Fruit fly (Drosophila melanogaster): ENCODE measurements around the gene CG2972.

The CG2972 gene

DNA sequence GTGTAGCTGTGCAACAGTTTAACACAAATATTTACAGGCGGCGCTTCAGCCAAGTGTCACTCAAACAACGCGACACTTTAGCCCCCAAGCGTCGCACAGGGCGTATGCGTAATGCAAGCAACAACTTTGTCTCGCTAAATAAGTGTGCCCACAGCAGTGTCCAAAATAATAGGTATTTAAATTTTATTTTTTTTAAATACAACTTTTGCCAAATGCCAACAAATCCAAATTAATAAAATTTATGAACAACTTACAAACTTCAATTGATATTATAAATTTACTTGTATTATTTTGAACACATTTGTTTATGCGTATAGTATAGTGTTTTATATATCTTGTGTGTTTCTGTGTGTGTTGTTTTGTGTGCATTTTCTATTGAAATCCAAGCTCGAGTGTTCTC lies 25.0 kb upstream of the CG2972 start:
- TF ChIP-seq CG14711 (tag; optimal IDR thresholded peaks at IDR 0.05) (no peak), CG7101 (tag; optimal IDR thresholded peaks at IDR 0.05) (peak; percentile 9)

DNA sequence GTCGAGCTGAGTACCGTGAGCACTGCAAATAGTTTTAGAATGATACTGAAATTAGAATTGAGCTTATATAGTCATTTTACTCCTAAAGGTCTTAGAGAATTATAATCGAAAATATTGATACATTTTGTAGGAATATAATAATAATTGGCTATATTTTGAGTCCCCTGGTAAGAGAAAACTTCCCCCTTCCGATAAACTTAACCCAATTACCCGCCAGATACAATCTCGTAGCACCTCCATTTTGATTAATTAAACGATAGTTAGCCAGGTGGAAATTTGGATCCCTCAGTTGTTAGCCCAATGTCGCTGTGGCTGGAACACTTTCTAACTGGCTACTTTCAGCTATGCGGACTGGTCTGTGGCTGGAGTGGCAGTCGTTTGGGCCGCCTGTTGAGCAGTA lies 21.6 kb upstream of the CG2972 start, which contains the start of gene Gr9a:
Gene Gr9a (plus strand): TSS at position 301 of the 400 bp plus-strand sequence.
- no peak for TF ChIP-seq Crg-1 (GFP tag; optimal IDR thresholded peaks at IDR 0.05)
- no peak for TF ChIP-seq CG11617 (GFP tag; optimal IDR thresholded peaks at IDR 0.05)
- TF ChIP-seq CG14711 (tag; optimal IDR thresholded peaks at IDR 0.05) = no peak
- no peak for TF ChIP-seq tj (GFP tag; optimal IDR thresholded peaks at IDR 0.05)
- TF ChIP-seq CG7045 (GFP tag; optimal IDR thresholded peaks at IDR 0.05) = no peak
- no peak for TF ChIP-seq kay (GFP tag; ENCODE audit: borderline replicate concordance)
- TF ChIP-seq ovo (GFP tag; optimal IDR thresholded peaks at IDR 0.05) = no peak
- TF ChIP-seq pad (GFP tag; optimal IDR thresholded peaks at IDR 0.05) = no peak
- no peak for TF ChIP-seq CG12768 (GFP tag; optimal IDR thresholded peaks at IDR 0.05)
- TF ChIP-seq cnc (optimal IDR thresholded peaks at IDR 0.05) = no peak
- no peak for TF ChIP-seq CG33017 (tag; optimal IDR thresholded peaks at IDR 0.05)
- no peak for TF ChIP-seq cic (GFP tag; optimal IDR thresholded peaks at IDR 0.05)
- no peak for TF ChIP-seq Clk (GFP tag; optimal IDR thresholded peaks at IDR 0.05)
- TF ChIP-seq CG7101 (tag; optimal IDR thresholded peaks at IDR 0.05) = no peak
- TF ChIP-seq bab1 (GFP tag; optimal IDR thresholded peaks at IDR 0.05) = no peak
- no peak for TF ChIP-seq Hr96 (GFP tag; optimal IDR thresholded peaks at IDR 0.05)
- no peak for TF ChIP-seq toe (GFP tag; optimal IDR thresholded peaks at IDR 0.05)
- no peak for TF ChIP-seq Mnt (GFP tag; optimal IDR thresholded peaks at IDR 0.05)
- TF ChIP-seq CG1620 (GFP tag; optimal IDR thresholded peaks at IDR 0.05) = no peak
- TF ChIP-seq CG5204 (GFP tag; optimal IDR thresholded peaks at IDR 0.05) = no peak

DNA sequence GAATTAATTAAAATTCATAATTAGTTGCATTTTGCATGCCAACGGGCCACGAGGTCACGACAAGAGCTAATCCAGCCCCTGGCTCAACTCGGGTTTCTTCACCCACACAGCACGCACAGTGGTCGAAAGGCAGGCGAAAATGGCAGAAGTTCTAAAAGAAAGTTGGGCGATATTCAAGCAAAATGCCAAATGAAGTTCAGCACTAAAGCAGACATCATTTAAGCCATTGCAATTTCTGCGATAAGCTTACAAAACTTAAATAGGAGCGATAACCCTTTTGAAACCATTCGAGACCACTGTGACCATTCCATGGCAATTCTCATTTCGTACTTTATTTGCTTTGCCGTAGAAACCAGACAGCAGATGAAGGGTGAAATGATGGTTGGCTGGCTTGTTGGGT lies 15.4 kb upstream of the CG2972 start:
- TF ChIP-seq CG33017 (tag; optimal IDR thresholded peaks at IDR 0.05) (no peak), cic (GFP tag; optimal IDR thresholded peaks at IDR 0.05) (no peak), toe (GFP tag; optimal IDR thresholded peaks at IDR 0.05) (no peak), CG11617 (GFP tag; optimal IDR thresholded peaks at IDR 0.05) (no peak), tj (GFP tag; optimal IDR thresholded peaks at IDR 0.05) (no peak), bab1 (GFP tag; optimal IDR thresholded peaks at IDR 0.05) (no peak), kay (GFP tag; ENCODE audit: borderline replicate concordance) (no peak), Mnt (GFP tag; optimal IDR thresholded peaks at IDR 0.05) (no peak), Crg-1 (GFP tag; optimal IDR thresholded peaks at IDR 0.05) (no peak), CG7045 (GFP tag; optimal IDR thresholded peaks at IDR 0.05) (no peak), pad (GFP tag; optimal IDR thresholded peaks at IDR 0.05) (no peak), CG5204 (GFP tag; optimal IDR thresholded peaks at IDR 0.05) (no peak), ovo (GFP tag; optimal IDR thresholded peaks at IDR 0.05) (no peak), cnc (optimal IDR thresholded peaks at IDR 0.05) (no peak), CG12768 (GFP tag; optimal IDR thresholded peaks at IDR 0.05) (no peak), Clk (GFP tag; optimal IDR thresholded peaks at IDR 0.05) (no peak), CG14711 (tag; optimal IDR thresholded peaks at IDR 0.05) (no peak)

DNA sequence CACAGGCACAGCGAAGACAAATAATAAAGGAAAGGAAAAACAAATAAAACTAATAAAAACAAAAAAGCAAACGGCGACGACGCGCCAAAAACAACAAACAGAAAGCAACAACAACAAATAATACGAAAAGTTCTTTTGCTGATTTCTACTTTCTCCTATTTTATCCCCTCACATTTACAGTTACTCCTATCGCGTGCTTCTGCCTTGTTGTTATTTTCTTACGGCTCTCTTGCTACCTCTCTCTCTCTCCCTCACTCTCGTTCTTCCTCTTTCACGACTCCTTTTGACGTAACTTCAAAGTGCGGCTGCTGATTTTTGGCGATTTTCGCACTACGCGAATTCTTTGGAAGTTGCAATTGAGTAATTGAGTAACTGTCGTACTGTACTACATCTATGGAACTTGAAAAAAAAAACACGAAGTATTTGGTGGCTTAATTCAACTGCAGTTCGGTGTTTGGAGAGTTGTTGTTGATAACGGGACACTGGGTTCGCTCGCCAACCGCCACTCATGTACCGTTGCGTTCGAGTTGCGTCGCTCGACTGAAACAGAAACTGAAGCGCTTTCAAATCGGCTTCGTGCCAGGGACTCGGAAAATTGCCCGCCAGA lies 12.5 kb upstream of the CG2972 start, which contains the start of gene CG15312:
Gene CG15312 (minus strand): TSS at position 544 of the 607 bp plus-strand sequence.
- TF ChIP-seq CG14711 (tag; optimal IDR thresholded peaks at IDR 0.05) (no peak), CG33017 (tag; optimal IDR thresholded peaks at IDR 0.05) (no peak), pad (GFP tag; optimal IDR thresholded peaks at IDR 0.05) (peak; percentile 95), cnc (optimal IDR thresholded peaks at IDR 0.05) (no peak), CG1620 (GFP tag; optimal IDR thresholded peaks at IDR 0.05) (no peak), ovo (GFP tag; optimal IDR thresholded peaks at IDR 0.05) (peak; percentile 80), CG7101 (tag; optimal IDR thresholded peaks at IDR 0.05) (no peak), Clk (GFP tag; optimal IDR thresholded peaks at IDR 0.05) (no peak)

DNA sequence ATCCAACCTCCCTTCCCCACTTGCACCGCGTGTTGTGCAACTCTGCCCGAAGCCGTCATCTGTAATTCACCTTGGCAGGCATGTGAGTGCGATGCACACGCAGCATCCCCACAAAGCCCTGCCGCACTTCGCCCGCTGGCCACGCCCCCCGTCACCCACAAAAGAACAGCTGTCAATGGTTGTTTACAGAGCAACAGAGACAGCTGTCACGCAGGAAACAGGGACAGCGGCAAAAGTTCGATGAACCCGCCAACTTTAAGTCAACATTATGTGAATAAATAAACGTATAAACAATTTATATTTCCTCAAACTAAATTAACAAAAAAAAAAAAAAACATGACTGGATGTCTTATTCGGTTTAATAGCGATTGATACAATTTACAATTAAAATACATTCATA lies 11.4 kb upstream of the CG2972 start:
- no peak for TF ChIP-seq kay (GFP tag; ENCODE audit: borderline replicate concordance)

DNA sequence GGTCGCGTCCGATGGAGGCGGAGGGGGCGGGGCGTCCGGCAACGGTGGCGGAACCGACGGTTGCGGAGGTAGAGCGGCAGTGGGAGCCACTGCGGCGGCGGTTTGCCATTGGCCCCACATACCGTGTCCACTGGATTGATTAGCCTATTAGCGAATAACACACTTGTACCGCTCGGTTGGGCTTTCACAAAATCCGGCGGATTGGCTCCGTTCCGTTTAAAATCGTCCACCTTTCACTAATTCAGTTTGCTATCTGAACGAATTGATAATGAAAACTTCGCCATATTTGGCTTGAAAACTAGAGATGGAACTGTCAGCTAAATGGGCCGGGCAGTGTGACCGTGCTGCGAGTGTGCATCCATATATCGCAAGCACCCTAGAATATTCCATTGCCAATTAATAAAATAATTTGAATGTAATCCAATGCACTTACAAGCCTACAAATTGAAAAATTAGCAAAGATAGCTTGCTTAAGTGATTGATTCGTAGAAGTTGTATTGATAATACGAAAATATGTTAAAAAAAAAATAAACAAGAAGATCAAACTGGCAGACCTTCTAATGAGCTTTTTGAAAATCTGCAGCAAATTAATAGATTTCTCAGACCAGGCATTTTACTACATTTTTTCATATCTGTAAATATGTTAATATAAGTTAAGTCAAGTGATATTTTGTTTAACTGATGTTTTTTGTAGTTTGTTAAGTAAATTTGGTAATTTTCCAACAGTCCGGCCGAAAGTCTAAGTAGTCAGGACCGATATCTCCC lies 587 bp upstream of the CG2972 start, which contains the start of gene ZAP3:
Gene ZAP3 (minus strand): TSS at position 308 of the 765 bp plus-strand sequence.
- TF ChIP-seq CG5204 (GFP tag; optimal IDR thresholded peaks at IDR 0.05) (no peak), bab1 (GFP tag; optimal IDR thresholded peaks at IDR 0.05) (peak; percentile 40), cnc (optimal IDR thresholded peaks at IDR 0.05) (no peak), CG7101 (tag; optimal IDR thresholded peaks at IDR 0.05) (no peak), ovo (GFP tag; optimal IDR thresholded peaks at IDR 0.05) (no peak), cic (GFP tag; optimal IDR thresholded peaks at IDR 0.05) (no peak)
